Fruit fly (Drosophila melanogaster) whole organism, prepupa: ENCODE results near the gene Pif1A.

Experiments
- CG6163 ChIP-seq: fragments of 200-800 bp; sonication (Bioruptor generic); IDR thresholded peaks from 3 replicates; pipeline ENCODE4 v1.3.6; 2022; ENCODE audit warnings: missing biosample characterization, missing genetic modification characterization
- CG6854 ChIP-seq: fragments of 200-800 bp; sonication (Bioruptor generic); optimal IDR thresholded peaks from 2 replicates; lab custom pipeline; 2017; ENCODE audit warnings: missing biosample characterization, mild to moderate bottlenecking, missing genetic modification characterization
- Sox15 ChIP-seq: fragments of 200-800 bp; sonication (Bioruptor generic); optimal IDR thresholded peaks from 3 replicates; lab custom pipeline; 2016; ENCODE audit warnings: missing biosample characterization, missing genetic modification characterization
- fd59A ChIP-seq: fragments of 200-800 bp; sonication (Bioruptor generic); optimal IDR thresholded peaks from 2 replicates; lab custom pipeline; 2017; ENCODE audit warnings: missing biosample characterization, mild to moderate bottlenecking, missing genetic modification characterization, missing genetic modification reagents
- net ChIP-seq: fragments of 200-800 bp; sonication (Bioruptor generic); optimal IDR thresholded peaks from 3 replicates; lab custom pipeline; 2016; ENCODE audit warnings: missing biosample characterization, missing genetic modification characterization
- salr ChIP-seq, 2 experiments: fragments of 200-800 bp; sonication (Bioruptor generic); optimal IDR thresholded peaks; 3 replicates each; lab custom pipeline; 2016 to 2018; ENCODE audit warnings: missing biosample characterization in 2 of 2, missing genetic modification characterization in 2 of 2, mild to moderate bottlenecking in 1 of 2

dm6 chr3R:8818239-8818638, 17.3 kb upstream of the Pif1A start:
- no peak for TF ChIP-seq net (GFP tag; lab: Kevin White, UChicago)
- no peak for TF ChIP-seq salr (GFP tag; optimal IDR thresholded peaks at IDR 0.05; lab: Kevin White, UChicago)
- no peak for TF ChIP-seq CG6163
- TF ChIP-seq CG6854 (GFP tag; lab: Kevin White, UChicago), result no peak
- no peak for TF ChIP-seq fd59A
- no peak for TF ChIP-seq Sox15 (GFP tag; lab: Kevin White, UChicago)
